Fruit fly (Drosophila melanogaster): Measurements from ENCODE around the gene CG3942.

Gene CG3942

DNA sequence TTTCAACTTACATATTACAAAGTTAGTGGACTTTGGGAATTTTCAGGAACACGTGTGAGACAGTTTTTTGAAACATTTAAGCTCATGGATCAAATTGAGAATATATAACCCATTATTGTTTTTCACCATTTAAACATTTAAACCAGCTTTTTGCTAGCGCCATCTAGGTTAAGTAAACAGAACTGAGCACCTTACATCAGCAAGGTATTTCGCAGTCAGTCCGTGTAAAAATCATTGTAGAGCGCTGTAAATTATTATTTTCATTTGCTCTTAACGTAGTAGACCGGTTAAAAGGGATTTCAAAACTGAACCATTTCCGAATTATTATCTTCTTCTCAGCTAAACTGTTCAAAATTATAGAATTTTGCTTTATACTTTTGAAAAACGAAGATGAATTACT, 31.9 kb upstream of the CG3942 start, which contains the start of gene Rsbp15 (continued):
- peak; percentile 11 for TF ChIP-seq pnt (GFP tag; optimal IDR thresholded peaks at IDR 0.05)
- peak; percentile 47 for TF ChIP-seq CG9932 (GFP tag; IDR thresholded peaks at IDR 0.05)
- TF ChIP-seq sob (GFP tag; IDR thresholded peaks at IDR 0.05) = 0 out of 2 replicates have a peak, but pooled peaks have one; percentile 16
- peak; percentile 23 for TF ChIP-seq HmgD (GFP tag; optimal IDR thresholded peaks at IDR 0.05)
- peak; percentile 45; the same call in 2 of the 3 replicates for TF ChIP-seq CG6791 (GFP tag; IDR thresholded peaks at IDR 0.05; ENCODE audit: partially characterized antibody)
- no peak for TF ChIP-seq unc-4 (GFP tag; IDR thresholded peaks at IDR 0.05; ENCODE audit: partially characterized antibody)
- peak; percentile 30; the same call in 1 of the 3 replicates for TF ChIP-seq CG11456 (GFP tag; IDR thresholded peaks at IDR 0.05)
- TF ChIP-seq NFAT (GFP tag; IDR thresholded peaks at IDR 0.05) = peak; percentile 43; the same call in 1 of the 2 replicates
- no peak for TF ChIP-seq Lhr (GFP tag; optimal IDR thresholded peaks at IDR 0.05)
- TF ChIP-seq vnd (GFP tag; IDR thresholded peaks at IDR 0.05; ENCODE audit: partially characterized antibody) = 0 out of 3 replicates have a peak, but pooled peaks have one; percentile 15
- 0 out of 2 replicates have a peak, but pooled peaks have one; percentile 18 for TF ChIP-seq sisA (GFP tag; IDR thresholded peaks at IDR 0.05)
- peak; percentile 33; the same call in 1 of the 2 replicates for TF ChIP-seq CG6272 (GFP tag; IDR thresholded peaks at IDR 0.05)
- 0 out of 2 replicates have a peak, but pooled peaks have one; percentile 13 for TF ChIP-seq chm (GFP tag; IDR thresholded peaks at IDR 0.05)
- 0 out of 2 replicates have a peak, but pooled peaks have one; percentile 48 for TF ChIP-seq CG42726 (GFP tag; IDR thresholded peaks at IDR 0.05; ENCODE audit: partially characterized antibody)
- peak; percentile 97 for TF ChIP-seq Dip2 (GFP tag; IDR thresholded peaks at IDR 0.05)
- peak in 1 of 2 experiments; percentile 87 for TF ChIP-seq prd (optimal IDR thresholded peaks at IDR 0.05)
- no peak for TF ChIP-seq prd (GFP tag; IDR thresholded peaks at IDR 0.05)
- TF ChIP-seq E2f2 (GFP tag; IDR thresholded peaks at IDR 0.05) = peak; percentile 39; the same call in 1 of the 2 replicates
- TF ChIP-seq Poxn (GFP tag; IDR thresholded peaks at IDR 0.05) = no peak
- TF ChIP-seq amos (GFP tag; IDR thresholded peaks at IDR 0.05; ENCODE audit: partially characterized antibody) = peak; percentile 69
- TF ChIP-seq sens-2 (GFP tag; IDR thresholded peaks at IDR 0.05) = no peak
- peak; percentile 43 for TF ChIP-seq Dp (GFP tag; optimal IDR thresholded peaks at IDR 0.05)
- peak; percentile 1 for TF ChIP-seq Ets97D (GFP tag; optimal IDR thresholded peaks at IDR 0.05)
- TF ChIP-seq stwl (tag; optimal IDR thresholded peaks at IDR 0.05) = peak; percentile 38
- TF ChIP-seq Ptx1 (GFP tag; IDR thresholded peaks at IDR 0.05) = peak; percentile 35; the same call in 1 of the 2 replicates
- TF ChIP-seq Bgb (GFP tag; IDR thresholded peaks at IDR 0.05; ENCODE audit: partially characterized antibody) = peak; percentile 72
- TF ChIP-seq CG11247 (GFP tag; IDR thresholded peaks at IDR 0.05) = peak; percentile 8; the same call in 1 of the 2 replicates
- TF ChIP-seq ci (GFP tag; IDR thresholded peaks at IDR 0.05) = 0 out of 3 replicates have a peak, but pooled peaks have one; percentile 11
- TF ChIP-seq Ets65A (GFP tag) = peak; percentile 86
- TF ChIP-seq HmgZ (tag; optimal IDR thresholded peaks at IDR 0.05) = peak; percentile 61
- TF ChIP-seq Rfx (GFP tag; IDR thresholded peaks at IDR 0.05) = peak; percentile 39; the same call in 1 of the 2 replicates
- TF ChIP-seq CG16813 (GFP tag; IDR thresholded peaks at IDR 0.05; ENCODE audit: partially characterized antibody) = peak; percentile 47; the same call in 2 of the 3 replicates
- no peak for TF ChIP-seq CG17361 (GFP tag; IDR thresholded peaks at IDR 0.05)
- peak; percentile 4 for TF ChIP-seq Xbp1 (GFP tag; optimal IDR thresholded peaks at IDR 0.05)
- no peak for TF ChIP-seq lola (GFP tag; optimal IDR thresholded peaks at IDR 0.05)
- no peak for TF ChIP-seq CG17186 (GFP tag; optimal IDR thresholded peaks at IDR 0.05)
- no peak for TF ChIP-seq en (GFP tag; optimal IDR thresholded peaks at IDR 0.05)

DNA sequence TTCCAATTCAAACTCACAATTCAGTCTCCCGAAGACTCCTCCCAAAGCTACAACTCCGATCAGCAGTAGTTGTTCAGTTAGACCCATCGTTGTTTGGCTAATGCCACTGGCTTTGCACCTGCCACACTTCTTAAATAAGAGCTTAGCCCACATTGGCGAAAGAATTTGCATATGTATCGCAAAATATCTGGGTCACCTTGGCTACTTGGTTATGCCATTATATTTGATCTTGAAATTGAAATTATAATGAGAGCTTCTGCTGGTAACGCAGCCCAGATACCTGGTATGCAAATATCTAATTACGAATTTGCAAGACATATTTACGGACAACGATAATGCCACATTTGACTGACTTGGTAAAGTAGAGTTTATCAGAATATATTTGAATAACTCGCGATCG, 29.1 kb upstream of the CG3942 start, which contains the start of gene CG17404:
Gene CG17404, minus strand, starts transcription at position 101 of the 400 bp plus-strand sequence.
- TF ChIP-seq CG31388 (GFP tag; optimal IDR thresholded peaks at IDR 0.05) (no peak), CG3726 (GFP tag; IDR thresholded peaks at IDR 0.05) (no peak), CG3847 (GFP tag; IDR thresholded peaks at IDR 0.05) (no peak), fd3F (GFP tag; optimal IDR thresholded peaks at IDR 0.05) (no peak), tio (GFP tag; optimal IDR thresholded peaks at IDR 0.05) (no peak), dpn (GFP tag; optimal IDR thresholded peaks at IDR 0.05) (no peak), wdn (GFP tag; IDR thresholded peaks at IDR 0.05) (no peak), sug (tag; optimal IDR thresholded peaks at IDR 0.05) (no peak), Spps (tag; optimal IDR thresholded peaks at IDR 0.05) (no peak), CG12219 (GFP tag; optimal IDR thresholded peaks at IDR 0.05) (no peak)

Data from whole organism, embryonic.